Worm (Caenorhabditis elegans): Measurements from ENCODE around the gene acox-1.5.

DNA sequence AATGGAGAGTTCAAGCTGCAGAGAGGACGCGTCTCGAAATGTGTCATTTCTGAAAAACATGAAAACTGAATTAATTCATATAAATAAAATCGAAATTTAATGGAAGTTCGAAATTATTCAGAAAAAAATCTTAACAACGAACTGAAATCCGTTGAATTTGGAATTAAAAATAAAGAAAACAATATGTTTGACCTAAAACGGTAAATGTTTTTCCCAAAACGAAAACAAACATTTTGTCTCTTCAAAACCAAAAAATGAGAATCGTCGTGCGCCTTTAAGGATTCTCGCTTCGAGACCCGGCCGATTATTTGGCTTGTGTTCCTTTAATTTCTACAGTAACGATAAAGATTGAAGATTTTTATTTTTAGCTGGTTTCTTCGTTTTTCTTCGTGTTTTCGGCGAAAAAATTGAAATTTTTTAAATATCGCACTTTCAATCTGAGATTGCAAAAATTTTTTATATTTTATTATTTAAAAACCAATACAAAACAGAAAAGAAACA, 32.6 kb downstream of the acox-1.5 start, which contains the start of gene C48B4.7:
- TF ChIP-seq ama-1 (optimal IDR thresholded peaks at IDR 0.05), result no peak
- no peak for TF ChIP-seq hmbx-1 (tag; optimal IDR thresholded peaks at IDR 0.05)
